Fruit fly (Drosophila melanogaster) whole organism, embryonic: ENCODE measurements around the gene erm.

ENCODE experiments used
- Adf1 ChIP-seq: fragments of 200-800 bp; sonication (Bioruptor generic); IDR thresholded peaks from 2 replicates; pipeline ENCODE4 v1.3.6; 2022; ENCODE audit warnings: missing biosample characterization, missing genetic modification characterization
- CG10209 ChIP-seq: fragments of 200-800 bp; sonication (Bioruptor generic); optimal IDR thresholded peaks from 3 replicates; lab custom pipeline; 2017; ENCODE audit warnings: missing biosample characterization, mild to moderate bottlenecking, missing genetic modification characterization, missing genetic modification reagents
- CG10267 ChIP-seq: fragments of 200-800 bp; sonication (Bioruptor generic); optimal IDR thresholded peaks from 2 replicates; lab custom pipeline; 2018; ENCODE audit warnings: missing biosample characterization, mild to moderate bottlenecking, missing genetic modification characterization, moderate library complexity
- CG10565 ChIP-seq: fragments of 200-800 bp; sonication (Bioruptor generic); optimal IDR thresholded peaks from 3 replicates; lab custom pipeline; 2016; ENCODE audit warnings: missing biosample characterization, mild to moderate bottlenecking, missing genetic modification characterization
- CG10959 ChIP-seq: fragments of 200-800 bp; sonication (Bioruptor generic); IDR thresholded peaks from 2 replicates; pipeline ENCODE4 v1.3.6; 2022; ENCODE audit warnings: missing biosample characterization, missing genetic modification characterization
- CG11560 ChIP-seq: fragments of 200-800 bp; sonication (Bioruptor generic); IDR thresholded peaks from 3 replicates; pipeline ENCODE4 v1.3.6; 2022; ENCODE audit warnings: missing biosample characterization, missing genetic modification characterization
- CG11696 ChIP-seq: fragments of 200-800 bp; sonication (Bioruptor generic); IDR thresholded peaks from 2 replicates; pipeline ENCODE4 v1.3.6; 2022; ENCODE audit warnings: missing biosample characterization, missing genetic modification characterization
- CG11723 ChIP-seq: fragments of 200-800 bp; sonication (Bioruptor generic); optimal IDR thresholded peaks from 2 replicates; lab custom pipeline; 2017; ENCODE audit warnings: missing biosample characterization, mild to moderate bottlenecking, missing genetic modification characterization
- CG13287 ChIP-seq: fragments of 200-800 bp; sonication (Bioruptor generic); IDR thresholded peaks from 2 replicates; pipeline ENCODE4 v1.3.6; 2022; ENCODE audit warnings: missing biosample characterization, missing genetic modification characterization; ENCODE audit not compliant: partially characterized antibody
- CG14667 ChIP-seq: fragments of 200-800 bp; sonication (Bioruptor generic); IDR thresholded peaks from 2 replicates; pipeline ENCODE4 v1.3.6; 2022; ENCODE audit warnings: missing biosample characterization, missing genetic modification characterization
- CG14860 ChIP-seq: fragments of 200-800 bp; sonication (Bioruptor generic); IDR thresholded peaks from 3 replicates; pipeline ENCODE4 v1.3.6; 2022; ENCODE audit warnings: missing biosample characterization, missing genetic modification characterization; ENCODE audit not compliant: partially characterized antibody
- CG15514 ChIP-seq: fragments of 200-800 bp; sonication (Bioruptor generic); optimal IDR thresholded peaks from 3 replicates; lab custom pipeline; 2017; ENCODE audit warnings: missing biosample characterization, missing genetic modification characterization, mild to moderate bottlenecking, moderate library complexity, missing genetic modification reagents
- CG1647 ChIP-seq: fragments of 200-800 bp; sonication (Bioruptor generic); optimal IDR thresholded peaks from 3 replicates; lab custom pipeline; 2016; ENCODE audit warnings: missing biosample characterization, missing genetic modification characterization
- CG17802 ChIP-seq: fragments of 200-800 bp; sonication (Bioruptor generic); optimal IDR thresholded peaks from 2 replicates; lab custom pipeline; 2018; ENCODE audit warnings: missing biosample characterization, mild to moderate bottlenecking, missing genetic modification characterization, moderate library complexity
- CG18599 ChIP-seq: fragments of 200-800 bp; sonication (Bioruptor generic); optimal IDR thresholded peaks from 3 replicates; lab custom pipeline; 2017; ENCODE audit warnings: missing biosample characterization, missing genetic modification characterization, mild to moderate bottlenecking, moderate library complexity, missing genetic modification reagents
- CG30431 ChIP-seq: fragments of 200-800 bp; sonication (Bioruptor generic); optimal IDR thresholded peaks from 2 replicates; lab custom pipeline; 2017; ENCODE audit warnings: missing biosample characterization, missing genetic modification characterization
- CG34224 ChIP-seq: fragments of 200-800 bp; sonication (Bioruptor generic); IDR thresholded peaks from 3 replicates; pipeline ENCODE4 v1.3.6; 2022; ENCODE audit warnings: missing biosample characterization, missing genetic modification characterization; ENCODE audit not compliant: partially characterized antibody
- CG6272 ChIP-seq: fragments of 200-800 bp; sonication (Bioruptor generic); IDR thresholded peaks from 2 replicates; pipeline ENCODE4 v1.3.6; 2022; ENCODE audit warnings: missing biosample characterization, missing genetic modification characterization
- CG6791 ChIP-seq: fragments of 200-800 bp; sonication (Bioruptor generic); IDR thresholded peaks from 3 replicates; pipeline ENCODE4 v1.3.6; 2022; ENCODE audit warnings: missing biosample characterization, missing genetic modification characterization; ENCODE audit not compliant: partially characterized antibody
- CG7357 ChIP-seq: fragments of 200-800 bp; sonication (Bioruptor generic); IDR thresholded peaks from 3 replicates; pipeline ENCODE4 v1.3.6; 2022; ENCODE audit warnings: missing biosample characterization, missing genetic modification characterization
- CG8290 ChIP-seq, 3 experiments: fragments of 200-800 bp; sonication (Bioruptor generic); optimal IDR thresholded peaks; 2 replicates each; lab custom pipeline; 2016 to 2019; ENCODE audit warnings: missing biosample characterization in 3 of 3, missing genetic modification characterization in 3 of 3, mild to moderate bottlenecking in 2 of 3, moderate library complexity in 1 of 3
- CG8924 ChIP-seq: fragments of 200-800 bp; optimal IDR thresholded peaks from 3 replicates; lab custom pipeline; 2019; ENCODE audit warnings: missing biosample characterization, mild to moderate bottlenecking, missing genetic modification characterization, moderate library complexity
- CoRest ChIP-seq: fragments of 200-800 bp; sonication (Bioruptor generic); optimal IDR thresholded peaks from 3 replicates; lab custom pipeline; 2018; ENCODE audit warnings: missing biosample characterization, mild to moderate bottlenecking, missing genetic modification characterization, moderate library complexity
- Dll ChIP-seq: fragments of 200-800 bp; sonication (Bioruptor generic); IDR thresholded peaks from 4 replicates; pipeline ENCODE4 v1.3.6; 2022; ENCODE audit warnings: missing biosample characterization, missing genetic modification characterization; ENCODE audit not compliant: partially characterized antibody
- Lhr ChIP-seq: fragments of 200-800 bp; sonication (Bioruptor generic); optimal IDR thresholded peaks from 3 replicates; lab custom pipeline; 2017; ENCODE audit warnings: mild to moderate bottlenecking, missing biosample characterization, missing genetic modification reagents, missing genetic modification characterization
- NC2α ChIP-seq: fragments of 200-800 bp; sonication (Bioruptor generic); optimal IDR thresholded peaks from 2 replicates; lab custom pipeline; 2016; ENCODE audit warnings: missing biosample characterization, missing genetic modification characterization
- Pdp1 ChIP-seq, 2 experiments: fragments of 200-800 bp; sonication (Bioruptor generic); optimal IDR thresholded peaks; 3 replicates each; lab custom pipeline; 2016; ENCODE audit warnings: missing biosample characterization in 2 of 2, missing genetic modification characterization in 2 of 2, mild to moderate bottlenecking in 1 of 2, moderate library complexity in 1 of 2
- Sry-δ ChIP-seq: fragments of 200-800 bp; sonication (Bioruptor generic); optimal IDR thresholded peaks from 2 replicates; lab custom pipeline; 2016; ENCODE audit warnings: missing biosample characterization, missing genetic modification characterization
- amos ChIP-seq: fragments of 200-800 bp; sonication (Bioruptor generic); IDR thresholded peaks from 2 replicates; pipeline ENCODE4 v1.3.6; 2022; ENCODE audit warnings: missing biosample characterization, missing genetic modification characterization; ENCODE audit not compliant: partially characterized antibody
- aop ChIP-seq: fragments of 200-800 bp; sonication (Bioruptor generic); IDR thresholded peaks from 2 replicates; pipeline ENCODE4 v1.3.6; 2022; ENCODE audit warnings: missing biosample characterization, missing genetic modification characterization
- bbx ChIP-seq: fragments of 200-800 bp; sonication (Bioruptor generic); IDR thresholded peaks from 2 replicates; pipeline ENCODE4 v1.3.6; 2022; ENCODE audit warnings: missing biosample characterization, missing genetic modification characterization; ENCODE audit not compliant: partially characterized antibody
- chif ChIP-seq, 2 experiments: fragments of 200-800 bp; sonication (Bioruptor generic); optimal IDR thresholded peaks; 3 replicates each; lab custom pipeline; 2016; ENCODE audit warnings: missing biosample characterization in 2 of 2, missing genetic modification characterization in 2 of 2
- crp ChIP-seq, 2 experiments: fragments of 200-800 bp; sonication (Bioruptor generic); optimal IDR thresholded peaks; 2 replicates in 1 of 2; 3 replicates in 1 of 2; lab custom pipeline; 2017; ENCODE audit warnings: missing biosample characterization in 2 of 2, missing genetic modification characterization in 2 of 2, mild to moderate bottlenecking in 1 of 2, moderate library complexity in 1 of 2
- dmrt11E ChIP-seq: fragments of 200-800 bp; sonication (Bioruptor generic); optimal IDR thresholded peaks from 3 replicates; lab custom pipeline; 2018; ENCODE audit warnings: missing biosample characterization, mild to moderate bottlenecking, missing genetic modification characterization, moderate library complexity
- eyg ChIP-seq: fragments of 200-800 bp; sonication (Bioruptor generic); optimal IDR thresholded peaks from 3 replicates; lab custom pipeline; 2016; ENCODE audit warnings: missing biosample characterization, missing genetic modification characterization
- hbn ChIP-seq: fragments of 200-800 bp; sonication (Bioruptor generic); IDR thresholded peaks from 2 replicates; pipeline ENCODE4 v1.3.6; 2022; ENCODE audit warnings: missing biosample characterization, missing genetic modification characterization; ENCODE audit not compliant: partially characterized antibody
- ken ChIP-seq: fragments of 200-800 bp; sonication (Bioruptor generic); IDR thresholded peaks from 3 replicates; pipeline ENCODE4 v1.3.6; 2022; ENCODE audit warnings: missing biosample characterization, missing genetic modification characterization
- lmd ChIP-seq: fragments of 200-800 bp; sonication (Bioruptor generic); IDR thresholded peaks from 2 replicates; pipeline ENCODE4 v1.3.6; 2022; ENCODE audit warnings: missing biosample characterization, missing genetic modification characterization
- nerfin-2 ChIP-seq: fragments of 200-800 bp; sonication (Bioruptor generic); IDR thresholded peaks from 2 replicates; pipeline ENCODE4 v1.3.6; 2022; ENCODE audit warnings: missing biosample characterization, missing genetic modification characterization; ENCODE audit not compliant: partially characterized antibody
- nmo ChIP-seq: fragments of 200-800 bp; sonication (Bioruptor generic); optimal IDR thresholded peaks from 2 replicates; lab custom pipeline; 2018; ENCODE audit warnings: missing biosample characterization, mild to moderate bottlenecking, missing genetic modification characterization, moderate library complexity
- otp ChIP-seq: fragments of 200-800 bp; sonication (Bioruptor generic); IDR thresholded peaks from 3 replicates; pipeline ENCODE4, ENCODE4 v1.3.6; 2022; ENCODE audit warnings: missing biosample characterization, missing genetic modification characterization
- ro ChIP-seq: fragments of 200-800 bp; sonication (Bioruptor generic); IDR thresholded peaks from 2 replicates; pipeline ENCODE4 v1.3.6; 2022; ENCODE audit warnings: missing biosample characterization, missing genetic modification characterization
- sisA ChIP-seq: fragments of 200-800 bp; sonication (Bioruptor generic); IDR thresholded peaks from 2 replicates; pipeline ENCODE4 v1.3.6; 2022; ENCODE audit warnings: missing biosample characterization, missing genetic modification characterization
- so ChIP-seq: fragments of 200-800 bp; sonication (Bioruptor generic); IDR thresholded peaks from 3 replicates; pipeline ENCODE4 v1.3.6; 2022; ENCODE audit warnings: missing biosample characterization, missing genetic modification characterization
- sug ChIP-seq: fragments of 200-800 bp; optimal IDR thresholded peaks from 2 replicates; lab custom pipeline; 2019; ENCODE audit warnings: missing biosample characterization, mild to moderate bottlenecking, missing genetic modification characterization, moderate library complexity
- usp ChIP-seq: fragments of >200 bp; optimal IDR thresholded peaks from 2 replicates; lab custom pipeline; 2017; ENCODE audit warnings: missing biosample characterization, missing genetic modification characterization
- vnd ChIP-seq: fragments of 200-800 bp; sonication (Bioruptor generic); IDR thresholded peaks from 3 replicates; pipeline ENCODE4 v1.3.6; 2022; ENCODE audit warnings: missing biosample characterization, missing genetic modification characterization; ENCODE audit not compliant: partially characterized antibody
- vvl ChIP-seq: fragments of 200-800 bp; sonication (Bioruptor generic); IDR thresholded peaks from 2 replicates; pipeline ENCODE4 v1.3.6; 2022; ENCODE audit warnings: missing biosample characterization, missing genetic modification characterization
- zen ChIP-seq: fragments of 200-800 bp; sonication (Bioruptor generic); optimal IDR thresholded peaks from 3 replicates; lab custom pipeline; 2018; ENCODE audit warnings: missing biosample characterization, mild to moderate bottlenecking, missing genetic modification characterization, moderate library complexity

erm gene

DNA sequence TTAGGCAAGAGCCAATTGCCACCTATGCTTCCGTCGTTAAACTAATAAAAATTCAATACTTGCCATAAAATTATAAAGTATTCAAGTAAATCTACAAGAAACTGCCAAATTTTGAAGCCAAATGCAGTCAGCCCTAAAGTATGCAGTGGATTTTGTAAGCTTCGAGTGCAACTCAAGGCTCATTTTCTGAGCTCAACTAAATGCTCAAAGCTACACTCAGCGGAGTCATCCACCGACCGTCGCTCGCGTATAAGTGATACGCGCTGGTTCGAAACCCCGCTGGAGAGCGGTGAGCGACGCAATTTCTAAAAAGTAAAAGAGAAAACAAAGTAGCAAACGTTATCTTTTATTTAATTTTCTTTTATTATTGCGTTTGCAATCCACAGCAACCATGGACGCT, 60.5 kb downstream of the erm start (continued):
- TF ChIP-seq CG14860 (GFP tag; lab: Robert Waterston, UW) (no peak), CG10565 (GFP tag; lab: Kevin White, UChicago) (no peak), CG17802 (tag; lab: Kevin White, UChicago) (no peak), CG8924 (tag; lab: Kevin White, UChicago) (no peak), CG10267 (tag; lab: Kevin White, UChicago) (peak; percentile 16), CG18599 (no peak), zen (tag; lab: Kevin White, UChicago) (peak; percentile 5), Adf1 (GFP tag; lab: Robert Waterston, UW) (peak; percentile 34; the same call in 1 of the 2 replicates), CG11696 (no peak), so (GFP tag; lab: Robert Waterston, UW) (no peak), CG6272 (no peak), CG10959 (GFP tag; lab: Robert Waterston, UW) (no peak), CG11560 (no peak), CG34224 (GFP tag; lab: Robert Waterston, UW) (no peak), Pdp1 (GFP tag; optimal IDR thresholded peaks at IDR 0.05; lab: Kevin White, UChicago) (peak in 1 of 2 experiments; percentile 15), hbn (GFP tag; lab: Robert Waterston, UW) (no peak), CG14667 (no peak), CG6791 (GFP tag; lab: Robert Waterston, UW) (peak; percentile 56; the same call in 2 of the 3 replicates), vvl (GFP tag; lab: Robert Waterston, UW) (peak; percentile 41; the same call in 1 of the 2 replicates), bbx (GFP tag; lab: Robert Waterston, UW) (peak; percentile 47; the same call in 1 of the 2 replicates), CG7357 (GFP tag; lab: Robert Waterston, UW) (no peak), CoRest (tag; lab: Kevin White, UChicago) (peak; percentile 16), otp (GFP tag; lab: Robert Waterston, UW) (no peak), vnd (GFP tag; lab: Robert Waterston, UW) (no peak), CG30431 (GFP tag; lab: Kevin White, UChicago) (no peak), ro (GFP tag; lab: Robert Waterston, UW) (no peak), usp (GFP tag; lab: Kevin White, UChicago) (no peak), sug (tag; lab: Kevin White, UChicago) (peak; percentile 7), aop (GFP tag; lab: Robert Waterston, UW) (no peak), amos (GFP tag; lab: Robert Waterston, UW) (peak; percentile 29; the same call in 1 of the 2 replicates), chif (GFP tag; optimal IDR thresholded peaks at IDR 0.05; lab: Kevin White, UChicago) (no peak), CG11723 (GFP tag; lab: Kevin White, UChicago) (no peak), Sry-δ (GFP tag; lab: Kevin White, UChicago) (no peak), CG10209 (GFP tag; lab: Kevin White, UChicago) (no peak), dmrt11E (tag; lab: Kevin White, UChicago) (no peak), CG15514 (GFP tag; lab: Kevin White, UChicago) (peak; percentile 8), NC2α (GFP tag; lab: Kevin White, UChicago) (no peak), Dll (GFP tag; lab: Robert Waterston, UW) (no peak), eyg (GFP tag; lab: Kevin White, UChicago) (no peak), CG8290 (GFP tag; optimal IDR thresholded peaks at IDR 0.05; lab: Kevin White, UChicago) (peak; percentile 59), CG8290 (tag; optimal IDR thresholded peaks at IDR 0.05; lab: Kevin White, UChicago) (peak in 1 of 2 experiments; percentile 65), CG1647 (no peak), lmd (GFP tag; lab: Robert Waterston, UW) (no peak), Lhr (GFP tag; lab: Kevin White, UChicago) (peak; percentile 28), CG13287 (GFP tag; lab: Robert Waterston, UW) (peak; percentile 43; the same call in 1 of the 2 replicates), nmo (GFP tag; lab: Kevin White, UChicago) (no peak), sisA (no peak), nerfin-2 (GFP tag; lab: Robert Waterston, UW) (no peak), ken (no peak), crp (GFP tag; optimal IDR thresholded peaks at IDR 0.05; lab: Kevin White, UChicago) (peak in 1 of 2 experiments; percentile 39)
